Worm (Caenorhabditis elegans) whole organism, L4 larva: ENCODE measurements around the gene egl-18.

Experiments used
- Y105C5A.15 ChIP-seq: fragments of 200-800 bp; sonication (Bioruptor generic); IDR thresholded peaks from 2 replicates; pipeline ENCODE4 v1.3.6; 2022; ENCODE audit warnings: missing genetic modification characterization, missing compliant biosample characterization
- nhr-11 ChIP-seq: fragments of 150-350 bp; optimal IDR thresholded peaks from 2 replicates; lab custom pipeline; 2014; ENCODE audit warnings: missing biosample characterization, missing genetic modification characterization

DNA sequence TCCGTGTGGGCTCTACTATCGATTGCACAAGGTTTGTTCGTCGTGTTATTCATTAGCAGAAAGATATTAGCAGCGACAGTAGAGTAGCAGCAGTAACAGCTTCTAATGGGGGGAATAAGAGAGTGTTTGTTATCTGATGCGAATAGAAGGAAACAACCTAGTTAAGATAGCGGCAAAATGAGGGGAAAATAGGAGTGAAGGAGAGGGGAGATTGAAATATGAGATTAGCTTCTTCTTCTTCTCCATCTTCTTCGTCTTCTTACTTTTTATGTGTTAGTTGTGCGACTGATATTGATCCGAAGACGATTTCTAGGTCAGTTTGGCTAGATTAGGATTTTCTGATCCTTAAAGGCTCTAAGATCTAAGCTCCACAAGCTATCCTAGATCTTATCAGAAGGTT is 12.8 kb downstream of the egl-18 start:
- TF ChIP-seq Y105C5A.15 (GFP tag; lab: Robert Waterston, UW) (no peak), nhr-11 (tag; lab: Kevin White, UChicago) (no peak)
